Worm (Caenorhabditis elegans): Measurements from ENCODE around the gene sfxn-1.1.

sfxn-1.1 gene

DNA sequence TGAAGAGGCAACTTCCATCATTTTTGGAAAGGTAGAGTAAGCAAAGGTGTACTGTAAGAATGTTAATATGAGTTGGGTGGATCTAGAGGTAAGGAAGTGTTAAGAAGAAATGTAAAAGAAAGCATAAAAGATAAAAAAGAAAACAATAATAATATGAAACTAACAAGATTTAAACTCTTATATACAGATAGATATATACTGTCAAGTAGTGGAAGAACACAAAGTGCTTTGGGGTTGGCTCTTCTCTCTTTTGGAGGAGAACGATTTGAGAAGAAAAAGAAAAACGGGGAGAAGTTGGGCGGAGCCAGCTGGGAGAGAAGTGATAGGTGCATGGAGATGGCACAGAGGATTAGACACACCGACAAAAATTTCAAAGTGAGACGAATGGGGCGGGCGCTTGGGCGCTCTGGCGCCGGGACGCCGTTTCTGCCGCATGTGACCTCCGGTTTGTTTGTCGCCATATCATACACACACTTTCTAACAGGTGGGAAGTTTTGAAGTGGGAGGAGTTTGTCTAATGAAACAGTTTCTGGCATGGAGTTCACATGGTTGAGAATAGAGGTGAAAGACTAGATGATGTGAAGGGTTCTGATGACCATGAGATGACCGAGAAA, 31.2 kb downstream of the sfxn-1.1 start, which contains the start of gene T19H5.4:
Gene T19H5.4 (minus strand): TSS at position 51 of the 614 bp plus-strand sequence.
- peak; percentile 40; the same call in 1 of the 2 replicates for TF ChIP-seq grh-1 (GFP tag; IDR thresholded peaks at IDR 0.05)
- no peak for TF ChIP-seq Y116A8C.19 (tag; optimal IDR thresholded peaks at IDR 0.05; ENCODE audit: borderline replicate concordance)
- peak; percentile 11 to 32 for TF ChIP-seq lsy-2 (tag; optimal IDR thresholded peaks at IDR 0.05)
- TF ChIP-seq jun-1 (tag; optimal IDR thresholded peaks at IDR 0.05) = peak; percentile 34
- TF ChIP-seq rnt-1 (tag; optimal IDR thresholded peaks at IDR 0.05) = peak; percentile 38
- no peak for TF ChIP-seq ztf-11 (tag; optimal IDR thresholded peaks at IDR 0.05)
- TF ChIP-seq snpc-4 (tag; optimal IDR thresholded peaks at IDR 0.05) = no peak
- TF ChIP-seq lir-3 (tag; optimal IDR thresholded peaks at IDR 0.05; ENCODE audit: poor library complexity) = peak; percentile 12
- peak; percentile 90 for TF ChIP-seq lin-14 (GFP tag; optimal IDR thresholded peaks at IDR 0.05)
- no peak for TF ChIP-seq nhr-237 (tag; optimal IDR thresholded peaks at IDR 0.05)
- TF ChIP-seq pax-3 (tag; optimal IDR thresholded peaks at IDR 0.05) = no peak
- peak; percentile 85 for TF ChIP-seq nhr-20 (tag; optimal IDR thresholded peaks at IDR 0.05)
- TF ChIP-seq skn-1 (tag; optimal IDR thresholded peaks at IDR 0.05) = peak; percentile 34
- TF ChIP-seq unc-130 (tag; optimal IDR thresholded peaks at IDR 0.05) = no peak
- TF ChIP-seq aly-2 (tag; optimal IDR thresholded peaks at IDR 0.05) = no peak
- peak in 1 of 2 experiments; percentile 73 for TF ChIP-seq mdl-1 (tag; optimal IDR thresholded peaks at IDR 0.05)
- TF ChIP-seq lin-15B (tag; optimal IDR thresholded peaks at IDR 0.05) = no peak
- no peak for TF ChIP-seq nhr-76 (tag; optimal IDR thresholded peaks at IDR 0.05)
- TF ChIP-seq ceh-63 (GFP tag; optimal IDR thresholded peaks at IDR 0.05) = no peak
- peak; percentile 3 to 16 (median 12) for TF ChIP-seq ceh-82 (tag; optimal IDR thresholded peaks at IDR 0.05)
- peak; percentile 64 for TF ChIP-seq blmp-1 (tag; optimal IDR thresholded peaks at IDR 0.05)
- peak; percentile 44 for TF ChIP-seq nhr-47 (tag; optimal IDR thresholded peaks at IDR 0.05)
- peak; percentile 37 for TF ChIP-seq C16A3.4 (tag; optimal IDR thresholded peaks at IDR 0.05)
- TF ChIP-seq hlh-17 (GFP tag; optimal IDR thresholded peaks at IDR 0.05; ENCODE audit: borderline replicate concordance) = no peak
- no peak for TF ChIP-seq sox-4 (tag; optimal IDR thresholded peaks at IDR 0.05)
- peak; percentile 81 for TF ChIP-seq nhr-71 (tag; optimal IDR thresholded peaks at IDR 0.05)
- no peak for TF ChIP-seq fkh-8 (tag; optimal IDR thresholded peaks at IDR 0.05)
- TF ChIP-seq ceh-88 (GFP tag; IDR thresholded peaks at IDR 0.05) = no peak
- TF ChIP-seq nhr-90 (tag; optimal IDR thresholded peaks at IDR 0.05; ENCODE audit: poor library complexity) = peak; percentile 74
- no peak for TF ChIP-seq C34B4.2 (tag; optimal IDR thresholded peaks at IDR 0.05)
- TF ChIP-seq pqm-1 (tag; optimal IDR thresholded peaks at IDR 0.05) = no peak
- TF ChIP-seq lin-35 (GFP tag; optimal IDR thresholded peaks at IDR 0.05) = peak; percentile 15 to 61
- TF ChIP-seq nhr-85 (tag) = peak; percentile 94
- no peak for TF ChIP-seq ces-1 (GFP tag; optimal IDR thresholded peaks at IDR 0.05)
- peak; percentile 66 for TF ChIP-seq snu-23 (GFP tag; optimal IDR thresholded peaks at IDR 0.05)
- no peak for TF ChIP-seq nhr-28 (tag; optimal IDR thresholded peaks at IDR 0.05)
- no peak for TF ChIP-seq irx-1 (tag; optimal IDR thresholded peaks at IDR 0.05)
- TF ChIP-seq dpl-1 (GFP tag; optimal IDR thresholded peaks at IDR 0.05) = peak in 2 of 3 experiments; percentile 10 to 16
- TF ChIP-seq ztf-4 (tag; optimal IDR thresholded peaks at IDR 0.05) = no peak
- peak; percentile 18 for TF ChIP-seq xbp-1 (tag; optimal IDR thresholded peaks at IDR 0.05)
- TF ChIP-seq nhr-77 (tag; optimal IDR thresholded peaks at IDR 0.05) = no peak
- TF ChIP-seq C04F5.9 (tag; optimal IDR thresholded peaks at IDR 0.05) = no peak
- TF ChIP-seq unc-98 (GFP tag; IDR thresholded peaks at IDR 0.05) = no peak
- peak; percentile 26 for TF ChIP-seq swsn-7 (tag; optimal IDR thresholded peaks at IDR 0.05)
- no peak for TF ChIP-seq fos-1 (tag; optimal IDR thresholded peaks at IDR 0.05)
- no peak for TF ChIP-seq efl-3 (GFP tag; optimal IDR thresholded peaks at IDR 0.05)
- no peak for TF ChIP-seq ets-5 (GFP tag; IDR thresholded peaks at IDR 0.05)
- no peak for TF ChIP-seq sup-37 (GFP tag; optimal IDR thresholded peaks at IDR 0.05)
- no peak for TF ChIP-seq ama-1 (optimal IDR thresholded peaks at IDR 0.05)
- no peak for TF ChIP-seq unc-30 (tag; optimal IDR thresholded peaks at IDR 0.05)
- TF ChIP-seq aha-1 (tag; optimal IDR thresholded peaks at IDR 0.05) = no peak
- TF ChIP-seq mab-9 (GFP tag; IDR thresholded peaks at IDR 0.05) = no peak
- no peak for TF ChIP-seq ceh-8 (GFP tag; optimal IDR thresholded peaks at IDR 0.05)
